Fruit fly (Drosophila melanogaster): ENCODE data around the gene CG12213.

DNA sequence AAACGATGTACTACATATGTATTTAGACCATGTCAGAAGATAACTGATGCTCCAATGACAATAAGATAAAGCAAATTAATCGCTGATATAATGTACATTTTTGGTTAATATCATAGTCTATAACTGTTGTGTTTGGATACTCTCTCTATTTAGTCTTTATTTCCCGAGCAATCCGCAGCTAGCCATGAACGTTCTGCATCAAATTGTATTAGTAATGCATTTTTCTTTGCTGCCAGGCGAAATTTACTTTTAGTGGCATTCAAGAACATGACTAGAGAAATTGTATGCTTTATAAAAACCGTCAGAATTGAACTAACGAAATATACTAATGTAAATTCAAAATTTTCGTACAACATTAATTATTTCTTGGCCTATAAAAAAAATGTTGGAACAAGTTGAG lies 3.9 kb upstream of the CG12213 start, which contains the start of gene GC2:
- no peak for TF ChIP-seq CG8478 (optimal IDR thresholded peaks at IDR 0.05)
- TF ChIP-seq CTCF (optimal IDR thresholded peaks at IDR 0.05) = no peak

Data from S2 (cell line).